Worm (Caenorhabditis elegans): ENCODE results near the gene Y73C8B.5.

- TF ChIP-seq ceh-13 (GFP tag; optimal IDR thresholded peaks at IDR 0.05) = no peak
- no peak for TF ChIP-seq ama-1 (optimal IDR thresholded peaks at IDR 0.05)
- no peak for TF ChIP-seq tbx-11 (GFP tag; IDR thresholded peaks at IDR 0.05)
- no peak for TF ChIP-seq pes-1 (GFP tag; IDR thresholded peaks at IDR 0.05)
- TF ChIP-seq sea-1 (GFP tag; conservative IDR thresholded peaks at IDR 0.05) = no peak
- TF ChIP-seq tbx-37 (GFP tag; conservative IDR thresholded peaks at IDR 0.05) = no peak
- no peak for TF ChIP-seq aly-1 (tag; optimal IDR thresholded peaks at IDR 0.05)
- no peak for TF ChIP-seq flt-1 (GFP tag; IDR thresholded peaks at IDR 0.05)
- no peak for TF ChIP-seq hmg-4 (GFP tag; optimal IDR thresholded peaks at IDR 0.05)
- TF ChIP-seq scrt-1 (GFP tag; IDR thresholded peaks at IDR 0.05) = no peak
Measured at ce11 chrV:3158379-3158778, 38.7 kb upstream of the Y73C8B.5 start.
